Worm (Caenorhabditis elegans) whole organism, L3 larva: Measurements from ENCODE around the gene hse-5.

Experiments
- aly-2 ChIP-seq: fragments of 150-350 bp; optimal IDR thresholded peaks from 2 replicates; lab custom pipeline; 2014; ENCODE audit warnings: missing biosample characterization, missing genetic modification characterization
- ama-1 ChIP-seq: fragments of 150-350 bp; optimal IDR thresholded peaks from 2 replicates; lab custom pipeline; 2018
- ceh-28 ChIP-seq: fragments of 150-350 bp; optimal IDR thresholded peaks from 2 replicates; lab custom pipeline; 2014; ENCODE audit warnings: missing biosample characterization, missing genetic modification reagents, missing genetic modification characterization
- ceh-82 ChIP-seq: fragments of 150-350 bp; optimal IDR thresholded peaks from 2 replicates; lab custom pipeline; 2014; ENCODE audit warnings: missing biosample characterization, missing genetic modification characterization
- ceh-9 ChIP-seq: sonication (generic microtip); optimal IDR thresholded peaks from 2 replicates; lab custom pipeline; 2018; ENCODE audit warnings: missing biosample characterization, missing genetic modification characterization
- egl-27 ChIP-seq: sonication (generic microtip); optimal IDR thresholded peaks from 4 replicates; lab custom pipeline; 2017; ENCODE audit warnings: missing biosample characterization, missing genetic modification reagents, missing genetic modification characterization
- egl-5 ChIP-seq: fragments of 150-350 bp; optimal IDR thresholded peaks from 2 replicates; lab custom pipeline; 2017; ENCODE audit warnings: missing biosample characterization, missing genetic modification reagents, missing genetic modification characterization, inconsistent platforms
- elt-1 ChIP-seq: fragments of 150-350 bp; optimal IDR thresholded peaks from 2 replicates; lab custom pipeline; 2014; ENCODE audit warnings: missing biosample characterization, missing genetic modification characterization
- elt-3 ChIP-seq, 3 experiments: fragments of 150-350 bp in 1 of 3; sonication (generic microtip) in 2 of 3; optimal IDR thresholded peaks; 2 replicates in 2 of 3; 4 replicates in 1 of 3; lab custom pipeline; 2014 to 2017; ENCODE audit warnings: missing biosample characterization in 3 of 3, missing genetic modification characterization in 3 of 3
- eor-1 ChIP-seq, 2 experiments: fragments of 150-350 bp; optimal IDR thresholded peaks; 2 replicates each; lab custom pipeline; 2014 to 2018; ENCODE audit warnings: missing biosample characterization in 2 of 2, missing genetic modification characterization in 2 of 2
- fkh-10 ChIP-seq: sonication (generic microtip); optimal IDR thresholded peaks from 2 replicates; lab custom pipeline; 2017; ENCODE audit warnings: missing biosample characterization, missing genetic modification reagents, missing genetic modification characterization
- fos-1 ChIP-seq: fragments of 150-350 bp; optimal IDR thresholded peaks from 2 replicates; lab custom pipeline; 2014; ENCODE audit warnings: missing biosample characterization, missing genetic modification characterization
- hmg-11 ChIP-seq: sonication (generic microtip); optimal IDR thresholded peaks from 2 replicates; lab custom pipeline; 2016; ENCODE audit warnings: missing genetic modification characterization, missing compliant biosample characterization
- jun-1 ChIP-seq: fragments of 150-350 bp; optimal IDR thresholded peaks from 2 replicates; lab custom pipeline; 2014; ENCODE audit warnings: missing biosample characterization, missing genetic modification reagents, missing genetic modification characterization
- lin-15B ChIP-seq: fragments of 150-350 bp; optimal IDR thresholded peaks from 2 replicates; lab custom pipeline; 2014; ENCODE audit warnings: missing biosample characterization, missing genetic modification characterization
- lsy-12 ChIP-seq: sonication (generic microtip); optimal IDR thresholded peaks from 2 replicates; lab custom pipeline; 2016; ENCODE audit warnings: mild to moderate bottlenecking, missing genetic modification characterization, missing compliant biosample characterization
- nfya-1 ChIP-seq: sonication (generic microtip); optimal IDR thresholded peaks from 2 replicates; lab custom pipeline; 2017; ENCODE audit warnings: missing genetic modification characterization, mild to moderate bottlenecking, missing compliant biosample characterization, antibody characterized with exemption, moderate library complexity; ENCODE audit not compliant: insufficient read depth
- nhr-11 ChIP-seq: fragments of 150-350 bp; optimal IDR thresholded peaks from 2 replicates; lab custom pipeline; 2014; ENCODE audit warnings: missing biosample characterization, missing genetic modification characterization
- nhr-12 ChIP-seq: fragments of 150-350 bp; optimal IDR thresholded peaks from 2 replicates; lab custom pipeline; 2014; ENCODE audit warnings: missing biosample characterization, missing genetic modification characterization
- nhr-23 ChIP-seq: fragments of 150-350 bp; optimal IDR thresholded peaks from 2 replicates; lab custom pipeline; 2014; ENCODE audit warnings: missing biosample characterization, missing genetic modification reagents, missing genetic modification characterization
- nhr-237 ChIP-seq: fragments of 150-350 bp; optimal IDR thresholded peaks from 2 replicates; lab custom pipeline; 2014; ENCODE audit warnings: missing biosample characterization, missing genetic modification characterization
- nhr-25 ChIP-seq: sonication (generic microtip); optimal IDR thresholded peaks from 2 replicates; lab custom pipeline; 2017; ENCODE audit warnings: missing biosample characterization, missing genetic modification characterization
- nhr-67 ChIP-seq: fragments of 150-350 bp; optimal IDR thresholded peaks from 2 replicates; lab custom pipeline; 2014; ENCODE audit warnings: missing biosample characterization, missing genetic modification characterization
- nhr-76 ChIP-seq: fragments of 150-350 bp; sonication (generic microtip); optimal IDR thresholded peaks from 5 replicates; lab custom pipeline; 2014; ENCODE audit warnings: missing biosample characterization, missing genetic modification characterization
- nhr-77 ChIP-seq: fragments of 150-350 bp; optimal IDR thresholded peaks from 2 replicates; lab custom pipeline; 2014; ENCODE audit warnings: missing biosample characterization, missing genetic modification characterization
- pha-4 ChIP-seq: fragments of 150-350 bp; optimal IDR thresholded peaks from 2 replicates; lab custom pipeline; 2014; ENCODE audit warnings: missing biosample characterization, missing genetic modification reagents, missing genetic modification characterization
- pqm-1 ChIP-seq: fragments of 150-350 bp; optimal IDR thresholded peaks from 2 replicates; lab custom pipeline; 2017; ENCODE audit warnings: missing biosample characterization, missing genetic modification characterization, inconsistent platforms
- skn-1 ChIP-seq: fragments of 150-350 bp; optimal IDR thresholded peaks from 2 replicates; lab custom pipeline; 2014; ENCODE audit warnings: missing biosample characterization, missing genetic modification characterization
- snpc-4 ChIP-seq: fragments of 150-350 bp; optimal IDR thresholded peaks from 2 replicates; lab custom pipeline; 2014; ENCODE audit warnings: missing biosample characterization, missing genetic modification characterization
- tbx-2 ChIP-seq: sonication (generic microtip); optimal IDR thresholded peaks from 2 replicates; lab custom pipeline; 2016; ENCODE audit warnings: mild to moderate bottlenecking, missing genetic modification characterization, missing compliant biosample characterization
- unc-39 ChIP-seq: sonication (generic microtip); optimal IDR thresholded peaks from 4 replicates; lab custom pipeline; 2017; ENCODE audit warnings: missing biosample characterization, missing genetic modification characterization
- ztf-11 ChIP-seq: fragments of 150-350 bp; optimal IDR thresholded peaks from 2 replicates; lab custom pipeline; 2014; ENCODE audit warnings: missing biosample characterization, missing genetic modification characterization
- ztf-4 ChIP-seq: fragments of 150-350 bp; optimal IDR thresholded peaks from 2 replicates; lab custom pipeline; 2014; ENCODE audit warnings: missing biosample characterization, missing genetic modification characterization

hse-5 gene

DNA sequence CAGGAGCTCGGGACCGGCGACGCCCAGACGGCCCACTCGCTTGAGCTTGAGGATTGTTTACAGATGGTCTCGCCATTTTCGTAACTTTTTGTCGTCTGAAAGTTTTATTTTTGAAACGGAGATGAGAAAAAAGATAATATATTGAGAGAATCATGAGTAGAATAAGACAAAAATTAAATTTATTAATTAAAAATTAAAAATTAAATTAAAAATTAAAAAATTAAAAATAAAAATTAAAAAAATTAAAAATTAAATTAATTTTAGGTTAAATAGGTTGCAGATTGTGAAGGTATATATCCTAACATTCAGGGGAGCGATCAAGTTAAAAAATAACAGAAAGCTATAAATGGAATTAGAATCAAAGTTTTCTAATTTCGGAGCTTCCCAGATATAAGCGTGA lies 34.6 kb downstream of the hse-5 start, which contains the start of gene B0284.3:
B0284.3 (minus strand) TSS at position 101 of the 400 bp plus-strand sequence.
- no peak for TF ChIP-seq tbx-2 (tag; lab: Kevin White, UChicago)

DNA sequence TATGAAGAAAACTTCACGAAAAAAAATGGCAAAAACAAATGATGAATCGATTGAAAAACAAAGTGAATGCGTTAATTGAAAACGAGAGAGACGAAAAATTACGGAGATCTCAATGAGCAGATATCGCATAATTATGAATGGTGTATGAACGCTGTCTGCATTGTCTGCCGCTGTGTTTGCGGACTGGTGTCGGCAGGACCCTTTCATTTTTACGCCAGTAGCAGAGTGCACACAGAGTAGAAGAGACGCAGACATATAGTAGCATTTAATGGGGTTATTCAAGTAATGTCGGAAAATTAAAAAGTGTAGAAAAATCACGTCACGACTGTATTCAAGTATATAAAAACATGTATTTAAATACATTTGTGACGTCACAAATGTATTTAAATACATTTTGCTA lies 35.7 kb downstream of the hse-5 start:
- TF ChIP-seq snpc-4 (tag; lab: Kevin White, UChicago) (peak; percentile 27), nfya-1 (tag; lab: Kevin White, UChicago) (peak; percentile 49), eor-1 (tag; optimal IDR thresholded peaks at IDR 0.05; lab: Kevin White, UChicago) (no peak), jun-1 (tag; lab: Kevin White, UChicago) (no peak), nhr-11 (tag; lab: Kevin White, UChicago) (no peak), nhr-12 (tag; lab: Kevin White, UChicago) (no peak), egl-5 (tag; lab: Kevin White, UChicago) (peak; percentile 31), nhr-77 (tag; lab: Kevin White, UChicago) (no peak), pqm-1 (tag; lab: Kevin White, UChicago) (no peak), lin-15B (tag; lab: Kevin White, UChicago) (peak; percentile 37), ceh-28 (tag; lab: Kevin White, UChicago) (no peak), ceh-82 (no peak), skn-1 (tag; lab: Kevin White, UChicago) (no peak), aly-2 (tag; lab: Kevin White, UChicago) (no peak), elt-3 (tag; optimal IDR thresholded peaks at IDR 0.05; lab: Kevin White, UChicago) (no peak), tbx-2 (tag; lab: Kevin White, UChicago) (no peak), nhr-67 (tag; lab: Kevin White, UChicago) (no peak), ztf-11 (tag; lab: Kevin White, UChicago) (no peak), ama-1 (no peak)

DNA sequence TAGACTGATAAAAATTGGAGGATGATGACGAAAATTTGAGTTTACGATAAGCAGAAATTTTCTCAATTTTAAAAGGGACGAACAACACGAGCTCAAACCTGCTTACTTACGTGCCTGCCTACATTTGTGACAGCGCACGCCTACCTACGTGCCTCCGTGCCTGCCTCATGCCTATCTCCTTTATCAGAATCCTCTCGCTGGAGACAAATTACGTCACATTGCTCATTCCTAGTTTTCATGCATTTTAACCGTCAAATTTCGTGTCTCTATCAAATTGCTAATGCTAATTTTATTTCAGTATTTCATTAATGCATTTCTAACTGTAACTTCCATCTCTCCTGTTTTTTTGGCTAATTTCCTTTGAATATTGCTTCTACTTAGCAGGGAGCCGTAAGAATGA lies 36.2 kb downstream of the hse-5 start, which contains the start of gene pals-27:
pals-27 (plus strand) TSS at position 301 of the 400 bp plus-strand sequence.
- TF ChIP-seq ztf-4 (no peak), nhr-76 (tag; lab: Kevin White, UChicago) (no peak), egl-27 (tag; lab: Kevin White, UChicago) (no peak), lsy-12 (tag; lab: Kevin White, UChicago) (no peak), fkh-10 (GFP tag; lab: Kevin White, UChicago) (no peak), fos-1 (tag; lab: Kevin White, UChicago) (no peak), skn-1 (tag; lab: Kevin White, UChicago) (no peak), eor-1 (tag; optimal IDR thresholded peaks at IDR 0.05; lab: Kevin White, UChicago) (no peak), pha-4 (tag; lab: Kevin White, UChicago) (no peak), egl-5 (tag; lab: Kevin White, UChicago) (no peak), nhr-237 (tag; lab: Kevin White, UChicago) (no peak)

DNA sequence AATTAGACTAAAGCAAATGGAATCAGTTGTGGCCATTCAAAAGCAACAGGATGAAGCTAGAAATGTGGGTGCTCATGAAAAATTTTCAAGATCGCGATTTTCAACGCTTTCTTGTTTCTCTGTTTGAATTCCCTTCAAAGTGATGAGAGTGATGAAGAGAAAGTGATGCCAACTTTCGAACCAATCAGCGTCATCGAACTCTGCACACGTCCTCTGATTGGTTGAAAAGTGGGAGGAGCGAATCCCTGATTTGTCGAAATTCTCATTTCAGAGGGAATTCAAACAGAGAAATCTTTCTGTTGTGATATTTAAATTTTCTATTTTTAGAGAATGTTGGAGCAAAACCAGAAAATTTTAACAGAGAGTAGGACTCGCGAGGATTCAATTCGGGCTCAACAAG lies 37.0 kb downstream of the hse-5 start:
- TF ChIP-seq nfya-1 (tag; lab: Kevin White, UChicago) (peak; percentile 71), fkh-10 (GFP tag; lab: Kevin White, UChicago) (no peak)

DNA sequence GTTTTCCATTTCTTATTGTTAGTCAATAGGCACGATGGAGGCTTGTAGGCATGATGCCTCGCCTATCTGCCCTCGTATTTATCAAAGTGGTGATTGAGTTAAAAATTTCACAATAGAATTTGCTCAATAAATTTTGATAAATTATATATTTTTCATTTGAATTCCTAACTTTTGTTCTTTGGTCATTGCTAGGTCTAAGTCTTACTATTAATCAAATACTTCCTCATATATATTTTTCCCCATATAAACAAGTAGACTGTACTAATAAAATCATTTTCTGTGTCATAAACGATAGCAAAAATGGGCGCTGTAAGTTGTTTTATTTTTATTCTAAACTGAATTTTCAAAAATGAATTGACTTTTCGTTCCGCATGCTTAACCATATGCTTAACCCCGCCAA lies 39.4 kb downstream of the hse-5 start, which contains the start of gene pals-28:
pals-28 (plus strand) TSS at position 301 of the 400 bp plus-strand sequence.
- no peak for TF ChIP-seq ceh-82
- TF ChIP-seq nhr-25 (tag; lab: Kevin White, UChicago), result no peak
- no peak for TF ChIP-seq nhr-23 (tag; lab: Kevin White, UChicago)
- TF ChIP-seq aly-2 (tag; lab: Kevin White, UChicago), result no peak
- no peak for TF ChIP-seq fkh-10 (GFP tag; lab: Kevin White, UChicago)
- TF ChIP-seq ceh-9 (tag; lab: Kevin White, UChicago), result no peak
- TF ChIP-seq elt-1 (tag; lab: Kevin White, UChicago), result no peak
- TF ChIP-seq hmg-11 (tag; lab: Kevin White, UChicago), result no peak
- TF ChIP-seq ceh-28 (tag; lab: Kevin White, UChicago), result no peak
- TF ChIP-seq jun-1 (tag; lab: Kevin White, UChicago), result no peak
- TF ChIP-seq unc-39 (tag; lab: Kevin White, UChicago), result no peak
- TF ChIP-seq nhr-67 (tag; lab: Kevin White, UChicago), result no peak
- TF ChIP-seq tbx-2 (tag; lab: Kevin White, UChicago), result no peak
- TF ChIP-seq, all 47 proteins: peak for 0
